Worm (Caenorhabditis elegans) whole organism, young adult: Measurements from ENCODE around the gene set-31.
A peak's percentile ranks its signal among the peaks of the same experiment; 100 is the strongest.

Experiments
- B0261.1 ChIP-seq: sonication (generic microtip); optimal IDR thresholded peaks from 2 replicates; lab custom pipeline; 2016; ENCODE audit warnings: mild to moderate bottlenecking, missing genetic modification characterization, moderate library complexity, missing compliant biosample characterization
- B0336.3 ChIP-seq: fragments of 200-800 bp; sonication (Bioruptor generic); IDR thresholded peaks from 2 replicates; pipeline ENCODE4 v1.3.6; 2022; ENCODE audit warnings: missing genetic modification characterization, missing compliant biosample characterization
- C17E4.6 ChIP-seq: fragments of 200-800 bp; sonication (Bioruptor generic); IDR thresholded peaks from 2 replicates; pipeline ENCODE4 v1.3.6; 2022; ENCODE audit warnings: missing genetic modification reagents, missing genetic modification characterization, missing compliant biosample characterization
- F33H1.4 ChIP-seq: fragments of 200-800 bp; sonication (Bioruptor generic); IDR thresholded peaks from 2 replicates; pipeline ENCODE4 v1.3.6; 2022; ENCODE audit warnings: missing genetic modification reagents, missing genetic modification characterization, missing compliant biosample characterization
- F39B2.1 ChIP-seq: fragments of 200-800 bp; sonication (Bioruptor generic); IDR thresholded peaks from 2 replicates; pipeline ENCODE4 v1.3.6; 2022; ENCODE audit warnings: missing genetic modification reagents, missing genetic modification characterization, missing compliant biosample characterization
- F55B11.4 ChIP-seq: sonication (generic microtip); optimal IDR thresholded peaks from 2 replicates; lab custom pipeline; 2016; ENCODE audit warnings: missing compliant biosample characterization, missing genetic modification characterization, borderline replicate concordance; ENCODE audit not compliant: insufficient read depth
- F57A8.1 ChIP-seq: fragments of 200-800 bp; sonication (Bioruptor generic); optimal IDR thresholded peaks from 2 replicates; lab custom pipeline; 2018; ENCODE audit warnings: mild to moderate bottlenecking, missing genetic modification characterization, moderate library complexity, missing compliant biosample characterization
- K12H6.12 ChIP-seq: fragments of 200-800 bp; sonication (Bioruptor generic); optimal IDR thresholded peaks from 2 replicates; lab custom pipeline; 2018; ENCODE audit warnings: mild to moderate bottlenecking, missing genetic modification characterization, missing compliant biosample characterization
- Y79H2A.3 ChIP-seq: fragments of 200-800 bp; sonication (Bioruptor generic); conservative IDR thresholded peaks from 2 replicates; pipeline ENCODE4 v1.3.6; 2022; ENCODE audit warnings: missing genetic modification reagents, missing genetic modification characterization, missing compliant biosample characterization
- Y95B8A.8 ChIP-seq: fragments of 200-800 bp; sonication (Bioruptor generic); IDR thresholded peaks from 2 replicates; pipeline ENCODE4 v1.3.6; 2022; ENCODE audit warnings: missing genetic modification reagents, missing genetic modification characterization, missing compliant biosample characterization
- ZK185.1 ChIP-seq: sonication (generic microtip); optimal IDR thresholded peaks from 2 replicates; lab custom pipeline; 2016; ENCODE audit warnings: mild to moderate bottlenecking, missing genetic modification characterization, missing compliant biosample characterization; ENCODE audit not compliant: poor library complexity, severe bottlenecking
- akir-1 ChIP-seq: fragments of 200-800 bp; sonication (Bioruptor generic); optimal IDR thresholded peaks from 2 replicates; lab custom pipeline; 2018; ENCODE audit warnings: mild to moderate bottlenecking, missing genetic modification characterization, moderate library complexity, missing compliant biosample characterization
- aptf-2 ChIP-seq: fragments of 200-800 bp; sonication (Bioruptor generic); conservative IDR thresholded peaks from 2 replicates; pipeline ENCODE4 v1.3.6; 2022; ENCODE audit warnings: missing genetic modification reagents, missing genetic modification characterization, missing compliant biosample characterization
- athp-1 ChIP-seq: sonication (generic microtip); optimal IDR thresholded peaks from 2 replicates; lab custom pipeline; 2017; ENCODE audit warnings: mild to moderate bottlenecking, missing genetic modification characterization, missing compliant biosample characterization
- attf-3 ChIP-seq: fragments of 200-800 bp; sonication (Bioruptor generic); conservative IDR thresholded peaks from 2 replicates; pipeline ENCODE4 v1.3.6; 2022; ENCODE audit warnings: missing genetic modification reagents, missing genetic modification characterization, missing compliant biosample characterization
- attf-5 ChIP-seq: fragments of 200-800 bp; sonication (Bioruptor generic); optimal IDR thresholded peaks from 2 replicates; lab custom pipeline; 2018; ENCODE audit warnings: mild to moderate bottlenecking, missing genetic modification characterization, missing compliant biosample characterization
- cebp-1 ChIP-seq, 2 experiments: fragments of 200-800 bp in 1 of 2; sonication (Bioruptor generic) in 1 of 2; sonication (generic microtip) in 1 of 2; IDR thresholded peaks in 1 of 2; optimal IDR thresholded peaks in 1 of 2; 2 replicates each; pipeline versions ENCODE4 v1.3.6 to Lab custom; 2017 to 2022; ENCODE audit warnings: missing compliant biosample characterization in 2 of 2, missing genetic modification characterization in 2 of 2, mild to moderate bottlenecking in 1 of 2, missing genetic modification reagents in 1 of 2, moderate library complexity in 1 of 2
- ceh-100 ChIP-seq: fragments of 200-800 bp; sonication (Bioruptor generic); IDR thresholded peaks from 2 replicates; pipeline ENCODE4 v1.3.6; 2022; ENCODE audit warnings: missing genetic modification reagents, missing genetic modification characterization, missing compliant biosample characterization
- ceh-27 ChIP-seq: fragments of 200-800 bp; sonication (Bioruptor generic); optimal IDR thresholded peaks from 2 replicates; lab custom pipeline; 2018; ENCODE audit warnings: mild to moderate bottlenecking, missing genetic modification characterization, moderate library complexity, missing compliant biosample characterization
- dox-1 ChIP-seq: fragments of 200-800 bp; sonication (Bioruptor generic); IDR thresholded peaks from 2 replicates; pipeline ENCODE4 v1.3.6; 2022; ENCODE audit warnings: missing genetic modification reagents, missing genetic modification characterization, missing compliant biosample characterization
- dpff-1 ChIP-seq: sonication (generic microtip); optimal IDR thresholded peaks from 2 replicates; lab custom pipeline; 2017; ENCODE audit warnings: mild to moderate bottlenecking, missing genetic modification characterization, missing compliant biosample characterization
- egrh-3 ChIP-seq: fragments of 200-800 bp; sonication (Bioruptor generic); IDR thresholded peaks from 2 replicates; pipeline ENCODE4 v1.3.6; 2022; ENCODE audit warnings: missing genetic modification reagents, missing genetic modification characterization, missing compliant biosample characterization
- ekl-4 ChIP-seq: fragments of 200-800 bp; sonication (Bioruptor generic); IDR thresholded peaks from 2 replicates; pipeline ENCODE4 v1.3.6; 2022; ENCODE audit warnings: missing genetic modification reagents, missing genetic modification characterization, missing compliant biosample characterization
- ets-4 ChIP-seq: fragments of 200-800 bp; sonication (Bioruptor generic); optimal IDR thresholded peaks from 2 replicates; lab custom pipeline; 2018; ENCODE audit warnings: mild to moderate bottlenecking, missing genetic modification characterization, missing compliant biosample characterization
- fkh-3 ChIP-seq: sonication (generic microtip); optimal IDR thresholded peaks from 2 replicates; lab custom pipeline; 2016; ENCODE audit warnings: mild to moderate bottlenecking, missing genetic modification characterization, missing compliant biosample characterization
- him-1 ChIP-seq: sonication (generic microtip); optimal IDR thresholded peaks from 2 replicates; lab custom pipeline; 2016; ENCODE audit warnings: missing genotype, missing genetic modification reagents, missing genetic modification characterization, missing compliant biosample characterization
- hmg-20 ChIP-seq: fragments of 200-800 bp; sonication (Bioruptor generic); IDR thresholded peaks from 2 replicates; pipeline ENCODE4 v1.3.6; 2022; ENCODE audit warnings: missing genetic modification reagents, missing genetic modification characterization, missing compliant biosample characterization
- let-526 ChIP-seq: fragments of 200-800 bp; sonication (Bioruptor generic); IDR thresholded peaks from 2 replicates; pipeline ENCODE4 v1.3.6; 2022; ENCODE audit warnings: missing genetic modification reagents, missing genetic modification characterization, missing compliant biosample characterization
- let-607 ChIP-seq, 2 experiments: fragments of 200-800 bp in 1 of 2; sonication (Bioruptor generic) in 1 of 2; sonication (generic microtip) in 1 of 2; optimal IDR thresholded peaks; 2 replicates each; lab custom pipeline; 2016 to 2018; ENCODE audit warnings: mild to moderate bottlenecking in 2 of 2, missing compliant biosample characterization in 2 of 2, missing genetic modification characterization in 2 of 2, moderate library complexity in 2 of 2, missing genotype in 1 of 2
- lin-40 ChIP-seq: sonication (generic microtip); optimal IDR thresholded peaks from 2 replicates; lab custom pipeline; 2016; ENCODE audit warnings: missing genetic modification characterization, mild to moderate bottlenecking, missing compliant biosample characterization, missing genotype, missing genetic modification reagents
- lsy-27 ChIP-seq: sonication (generic microtip); optimal IDR thresholded peaks from 2 replicates; lab custom pipeline; 2017; ENCODE audit warnings: missing genetic modification characterization, mild to moderate bottlenecking, missing compliant biosample characterization, antibody characterized with exemption, missing genotype, borderline replicate concordance; ENCODE audit not compliant: insufficient read depth
- madf-6 ChIP-seq: fragments of 200-800 bp; sonication (Bioruptor generic); IDR thresholded peaks from 2 replicates; pipeline ENCODE4 v1.3.6; 2022; ENCODE audit warnings: missing genetic modification reagents, missing genetic modification characterization, missing compliant biosample characterization
- nfya-1 ChIP-seq: sonication (generic microtip); optimal IDR thresholded peaks from 2 replicates; lab custom pipeline; 2017; ENCODE audit warnings: antibody characterized with exemption, missing compliant biosample characterization, missing genetic modification characterization, borderline replicate concordance; ENCODE audit not compliant: insufficient read depth
- nhr-120 ChIP-seq: fragments of 200-800 bp; sonication (Bioruptor generic); IDR thresholded peaks from 2 replicates; pipeline ENCODE4 v1.3.6; 2022; ENCODE audit warnings: missing genetic modification characterization, missing compliant biosample characterization
- rcor-1 ChIP-seq: fragments of 200-800 bp; sonication (Bioruptor generic); IDR thresholded peaks from 2 replicates; pipeline ENCODE4 v1.3.6; 2022; ENCODE audit warnings: missing genetic modification reagents, missing genetic modification characterization, missing compliant biosample characterization
- rpc-1 ChIP-seq, 2 experiments: fragments of 150-350 bp in 1 of 2; sonication (generic microtip) in 1 of 2; optimal IDR thresholded peaks; 2 replicates each; lab custom pipeline; 2014 to 2018; ENCODE audit warnings: missing biosample characterization in 1 of 2, missing genetic modification characterization in 1 of 2, missing genetic modification reagents in 1 of 2, missing genotype in 1 of 2
- sdz-38 ChIP-seq: sonication (generic microtip); optimal IDR thresholded peaks from 2 replicates; lab custom pipeline; 2016; ENCODE audit warnings: missing genotype, missing genetic modification characterization, missing compliant biosample characterization
- snpc-4 ChIP-seq, 5 experiments: fragments of 150-350 bp in 1 of 5; sonication (generic microtip) in 4 of 5; optimal IDR thresholded peaks; 2 replicates each; lab custom pipeline; 2014 to 2018; ENCODE audit warnings: missing genetic modification characterization in 5 of 5, missing biosample characterization in 3 of 5, antibody characterized with exemption in 2 of 5, mild to moderate bottlenecking in 2 of 5, missing compliant biosample characterization in 2 of 5, missing genotype in 2 of 5, moderate library complexity in 2 of 5, missing genetic modification reagents in 1 of 5
- tbp1 ChIP-seq: fragments of 200-800 bp; sonication (Bioruptor generic); optimal IDR thresholded peaks from 2 replicates; lab custom pipeline; 2018; ENCODE audit warnings: mild to moderate bottlenecking, missing genetic modification characterization, missing compliant biosample characterization
- tbx-9 ChIP-seq: sonication (generic microtip); optimal IDR thresholded peaks from 2 replicates; lab custom pipeline; 2016; ENCODE audit warnings: borderline replicate concordance, missing genetic modification characterization, inconsistent platforms, missing compliant biosample characterization
- tlf-1 ChIP-seq: fragments of 200-800 bp; sonication (Bioruptor generic); optimal IDR thresholded peaks from 2 replicates; lab custom pipeline; 2018; ENCODE audit warnings: mild to moderate bottlenecking, missing genetic modification characterization, missing compliant biosample characterization
- xnd-1 ChIP-seq: sonication (generic microtip); optimal IDR thresholded peaks from 2 replicates; lab custom pipeline; 2016; ENCODE audit warnings: missing genotype, missing genetic modification reagents, missing genetic modification characterization, missing compliant biosample characterization
- ztf-26 ChIP-seq: sonication (generic microtip); optimal IDR thresholded peaks from 2 replicates; lab custom pipeline; 2017; ENCODE audit warnings: missing genetic modification characterization, missing compliant biosample characterization
- ztf-28 ChIP-seq: fragments of 200-800 bp; sonication (Bioruptor generic); IDR thresholded peaks from 2 replicates; pipeline ENCODE4 v1.3.6; 2022; ENCODE audit warnings: missing genetic modification reagents, missing genetic modification characterization, missing compliant biosample characterization
- ztf-3 ChIP-seq: fragments of 200-800 bp; sonication (Bioruptor generic); optimal IDR thresholded peaks from 2 replicates; lab custom pipeline; 2018; ENCODE audit warnings: mild to moderate bottlenecking, missing genetic modification characterization, missing compliant biosample characterization
- ztf-6 ChIP-seq: fragments of 200-800 bp; sonication (Bioruptor generic); IDR thresholded peaks from 2 replicates; pipeline ENCODE4 v1.3.6; 2022; ENCODE audit warnings: missing genetic modification reagents, missing genetic modification characterization, missing compliant biosample characterization

set-31 gene

DNA sequence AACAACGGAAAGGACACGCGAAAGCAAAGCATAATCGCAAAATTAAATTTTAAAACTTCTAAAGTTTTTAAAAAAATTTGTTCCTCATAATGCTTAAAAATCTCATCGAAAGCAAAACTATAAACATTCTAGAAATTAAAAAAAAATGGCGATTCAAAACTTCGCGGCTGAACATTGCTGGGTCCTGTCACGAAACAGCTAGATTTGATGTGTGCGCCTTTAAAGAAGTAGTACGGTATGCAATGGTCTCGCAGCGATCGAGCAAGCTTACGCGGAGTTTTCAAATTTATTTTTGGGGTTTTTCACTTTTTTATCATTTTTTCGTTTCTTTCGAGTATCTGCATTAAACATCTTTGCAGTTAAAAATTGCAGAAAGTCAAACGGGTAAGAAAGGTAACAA lies 39.4 kb downstream of the set-31 start, which contains the start of gene coh-3 (continued):
- TF ChIP-seq snpc-4 (GFP tag; optimal IDR thresholded peaks at IDR 0.05; lab: Kevin White, UChicago): no peak
- peak in 3 of 4 experiments; percentile 46 to 74 (median 71) for TF ChIP-seq snpc-4 (tag; optimal IDR thresholded peaks at IDR 0.05; lab: Kevin White, UChicago)
- TF ChIP-seq nhr-120: no peak
- TF ChIP-seq F39B2.1 (GFP tag; lab: Robert Waterston, UW): no peak
- TF ChIP-seq tbp1 (GFP tag; lab: Kevin White, UChicago): peak; percentile 69
- TF ChIP-seq B0261.1 (tag; lab: Kevin White, UChicago): no peak
- no peak for TF ChIP-seq attf-5 (GFP tag; lab: Kevin White, UChicago)
- peak; percentile 99 for TF ChIP-seq madf-6 (GFP tag; lab: Robert Waterston, UW)
- TF ChIP-seq ztf-6 (GFP tag; lab: Robert Waterston, UW): no peak
- no peak for TF ChIP-seq rpc-1 (optimal IDR thresholded peaks at IDR 0.05; lab: Kevin White, UChicago)
- TF ChIP-seq rpc-1 (tag; optimal IDR thresholded peaks at IDR 0.05; lab: Kevin White, UChicago): peak; percentile 1
- TF ChIP-seq let-526 (GFP tag; lab: Robert Waterston, UW): no peak
- peak; percentile 76 for TF ChIP-seq rcor-1
- no peak for TF ChIP-seq akir-1 (GFP tag; lab: Kevin White, UChicago)
- peak; percentile 88 for TF ChIP-seq tlf-1 (GFP tag; lab: Kevin White, UChicago)
- peak; percentile 88 for TF ChIP-seq ekl-4 (GFP tag; lab: Robert Waterston, UW)
- no peak for TF ChIP-seq tbx-9 (tag; lab: Kevin White, UChicago)
- TF ChIP-seq aptf-2 (GFP tag; lab: Robert Waterston, UW): peak; percentile 65; the same call in 1 of the 2 replicates
- no peak for TF ChIP-seq let-607 (tag; optimal IDR thresholded peaks at IDR 0.05; lab: Kevin White, UChicago)
- peak; percentile 53; the same call in 1 of the 2 replicates for TF ChIP-seq B0336.3 (GFP tag; lab: Robert Waterston, UW)
- TF ChIP-seq ets-4 (GFP tag; lab: Kevin White, UChicago): no peak
- TF ChIP-seq ztf-26 (tag; lab: Kevin White, UChicago): no peak
- no peak for TF ChIP-seq Y79H2A.3 (GFP tag; lab: Robert Waterston, UW)
- TF ChIP-seq him-1: peak; percentile 53
- no peak for TF ChIP-seq dpff-1 (tag; lab: Kevin White, UChicago)
- peak; percentile 57; the same call in 1 of the 2 replicates for TF ChIP-seq ceh-100
- TF ChIP-seq C17E4.6 (GFP tag; lab: Robert Waterston, UW): peak; percentile 78; the same call in 1 of the 2 replicates
- no peak for TF ChIP-seq fkh-3 (tag; lab: Kevin White, UChicago)
- TF ChIP-seq ztf-28 (GFP tag; lab: Robert Waterston, UW): peak; percentile 53; the same call in 1 of the 2 replicates
- no peak for TF ChIP-seq hmg-20
- no peak for TF ChIP-seq F55B11.4
- TF ChIP-seq athp-1 (tag; lab: Kevin White, UChicago): peak; percentile 25
- TF ChIP-seq cebp-1 (GFP tag; IDR thresholded peaks at IDR 0.05; lab: Robert Waterston, UW): no peak
- no peak for TF ChIP-seq cebp-1 (tag; optimal IDR thresholded peaks at IDR 0.05; lab: Kevin White, UChicago)
- 0 out of 2 replicates have a peak, but pooled peaks have one; percentile 35 for TF ChIP-seq Y95B8A.8 (GFP tag; lab: Robert Waterston, UW)
- TF ChIP-seq, all 124 proteins: peak for 43

DNA sequence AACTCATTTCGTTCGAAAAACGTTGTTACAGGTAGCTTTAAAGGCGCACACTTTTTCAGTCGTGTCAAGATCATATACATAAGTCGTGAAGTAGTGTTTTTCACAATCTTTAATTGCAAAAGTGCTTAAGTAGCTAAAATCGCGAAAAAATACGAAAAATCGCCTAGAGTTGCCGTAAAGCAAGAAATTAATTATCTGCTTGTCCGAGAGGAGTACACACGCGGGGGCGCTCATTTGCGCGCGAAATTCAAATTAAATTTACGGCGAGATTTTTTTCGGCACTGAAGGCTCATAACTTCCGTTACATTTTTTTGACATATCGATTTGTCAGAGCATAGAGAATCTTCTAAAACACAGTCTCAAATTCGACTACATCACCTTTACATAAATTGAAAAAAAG lies 42.4 kb downstream of the set-31 start:
- TF ChIP-seq sdz-38 (tag; lab: Kevin White, UChicago): no peak
- no peak for TF ChIP-seq B0261.1 (tag; lab: Kevin White, UChicago)
- no peak for TF ChIP-seq K12H6.12
- no peak for TF ChIP-seq dox-1 (GFP tag; lab: Robert Waterston, UW)
- TF ChIP-seq egrh-3 (GFP tag; lab: Robert Waterston, UW): no peak
- no peak for TF ChIP-seq snpc-4 (GFP tag; optimal IDR thresholded peaks at IDR 0.05; lab: Kevin White, UChicago)
- peak in 1 of 4 experiments; percentile 13 for TF ChIP-seq snpc-4 (tag; optimal IDR thresholded peaks at IDR 0.05; lab: Kevin White, UChicago)
- TF ChIP-seq F57A8.1 (GFP tag; lab: Kevin White, UChicago): no peak
- TF ChIP-seq ZK185.1 (tag; lab: Kevin White, UChicago): no peak
- TF ChIP-seq F33H1.4 (GFP tag; lab: Robert Waterston, UW): 0 out of 2 replicates have a peak, but pooled peaks have one; percentile 11
- no peak for TF ChIP-seq lsy-27 (tag; lab: Kevin White, UChicago)
- TF ChIP-seq attf-3 (GFP tag; lab: Robert Waterston, UW): no peak
- TF ChIP-seq nfya-1: no peak
- TF ChIP-seq ceh-27 (GFP tag; lab: Kevin White, UChicago): no peak
- TF ChIP-seq ztf-3 (GFP tag; lab: Kevin White, UChicago): no peak
- no peak for TF ChIP-seq lin-40 (tag; lab: Kevin White, UChicago)
- peak; percentile 5 for TF ChIP-seq xnd-1 (tag; lab: Kevin White, UChicago)
